Fruit fly (Drosophila melanogaster) whole organism, embryonic: ENCODE data around the gene Traf-like.
A peak's percentile ranks its signal among the peaks of the same experiment; 100 is the strongest.

Source experiments
- Atf-2 ChIP-seq: fragments of 200-800 bp; sonication (Bioruptor generic); optimal IDR thresholded peaks from 2 replicates; lab custom pipeline; 2016; ENCODE audit warnings: missing biosample characterization, missing genetic modification characterization
- B-H2 ChIP-seq: fragments of 200-800 bp; sonication (Bioruptor generic); optimal IDR thresholded peaks from 2 replicates; lab custom pipeline; 2018; ENCODE audit warnings: missing biosample characterization, mild to moderate bottlenecking, missing genetic modification characterization
- Bdp1 ChIP-seq: fragments of 200-800 bp; sonication (Bioruptor generic); optimal IDR thresholded peaks from 3 replicates; lab custom pipeline; 2016; ENCODE audit warnings: missing biosample characterization, missing genetic modification characterization
- CG1024 ChIP-seq: fragments of 200-800 bp; sonication (Bioruptor generic); IDR thresholded peaks from 2 replicates; pipeline ENCODE4 v1.3.6; 2022; ENCODE audit warnings: missing biosample characterization, missing genetic modification characterization
- CG10321 ChIP-seq: fragments of 200-800 bp; sonication (Bioruptor generic); IDR thresholded peaks from 2 replicates; pipeline ENCODE4 v1.3.6; 2022; ENCODE audit warnings: missing biosample characterization, missing genetic modification characterization
- CG10979 ChIP-seq: fragments of 200-800 bp; sonication (Bioruptor generic); optimal IDR thresholded peaks from 2 replicates; lab custom pipeline; 2018; ENCODE audit warnings: missing biosample characterization, mild to moderate bottlenecking, missing genetic modification characterization, moderate library complexity
- CG14667 ChIP-seq: fragments of 200-800 bp; sonication (Bioruptor generic); IDR thresholded peaks from 2 replicates; pipeline ENCODE4 v1.3.6; 2022; ENCODE audit warnings: missing biosample characterization, missing genetic modification characterization
- CG1529 ChIP-seq: fragments of 200-800 bp; sonication (Bioruptor generic); optimal IDR thresholded peaks from 3 replicates; lab custom pipeline; 2018; ENCODE audit warnings: missing biosample characterization, missing genetic modification characterization
- CG17359 ChIP-seq: fragments of 200-800 bp; sonication (Bioruptor generic); optimal IDR thresholded peaks from 3 replicates; lab custom pipeline; 2018; ENCODE audit warnings: missing biosample characterization, mild to moderate bottlenecking, missing genetic modification characterization, moderate library complexity
- CG34224 ChIP-seq: fragments of 200-800 bp; sonication (Bioruptor generic); IDR thresholded peaks from 3 replicates; pipeline ENCODE4 v1.3.6; 2022; ENCODE audit warnings: missing biosample characterization, missing genetic modification characterization; ENCODE audit not compliant: partially characterized antibody
- CG3726 ChIP-seq: fragments of 200-800 bp; sonication (Bioruptor generic); IDR thresholded peaks from 3 replicates; pipeline ENCODE4, ENCODE4 v1.3.6; 2022; ENCODE audit warnings: missing biosample characterization, missing genetic modification characterization
- CG3995 ChIP-seq: fragments of 200-800 bp; sonication (Bioruptor generic); optimal IDR thresholded peaks from 3 replicates; lab custom pipeline; 2016; ENCODE audit warnings: missing biosample characterization, missing genetic modification characterization
- CG7556 ChIP-seq: fragments of 200-800 bp; sonication (Bioruptor generic); optimal IDR thresholded peaks from 2 replicates; lab custom pipeline; 2017; ENCODE audit warnings: missing biosample characterization, mild to moderate bottlenecking, missing genetic modification characterization
- CG8281 ChIP-seq: fragments of 200-800 bp; sonication (Bioruptor generic); optimal IDR thresholded peaks from 2 replicates; lab custom pipeline; 2018; ENCODE audit warnings: missing biosample characterization, mild to moderate bottlenecking, missing genetic modification characterization, moderate library complexity
- CG8924 ChIP-seq: fragments of 200-800 bp; optimal IDR thresholded peaks from 3 replicates; lab custom pipeline; 2019; ENCODE audit warnings: missing biosample characterization, mild to moderate bottlenecking, missing genetic modification characterization, moderate library complexity
- CG9797 ChIP-seq: fragments of 200-800 bp; sonication (Bioruptor generic); optimal IDR thresholded peaks from 3 replicates; lab custom pipeline; 2018; ENCODE audit warnings: missing biosample characterization, mild to moderate bottlenecking, missing genetic modification characterization
- CG9876 ChIP-seq: fragments of 200-800 bp; sonication (Bioruptor generic); optimal IDR thresholded peaks from 2 replicates; lab custom pipeline; 2016; ENCODE audit warnings: missing biosample characterization, missing genetic modification characterization
- CG9932 ChIP-seq: fragments of 200-800 bp; sonication (Bioruptor generic); IDR thresholded peaks from 2 replicates; pipeline ENCODE4 v1.3.6; 2022; ENCODE audit warnings: missing biosample characterization, missing genetic modification characterization
- D19A ChIP-seq: fragments of 200-800 bp; optimal IDR thresholded peaks from 3 replicates; lab custom pipeline; 2019; ENCODE audit warnings: missing biosample characterization, mild to moderate bottlenecking, missing genetic modification characterization, moderate library complexity
- Dek ChIP-seq: fragments of 200-800 bp; sonication (Bioruptor generic); optimal IDR thresholded peaks from 3 replicates; lab custom pipeline; 2019; ENCODE audit warnings: missing biosample characterization, mild to moderate bottlenecking, missing genetic modification characterization, moderate library complexity
- ERR ChIP-seq: fragments of 200-800 bp; sonication (Bioruptor generic); optimal IDR thresholded peaks from 2 replicates; lab custom pipeline; 2016; ENCODE audit warnings: missing biosample characterization, missing genetic modification characterization
- GATAe ChIP-seq: fragments of 200-800 bp; sonication (Bioruptor generic); conservative IDR thresholded peaks from 2 replicates; pipeline ENCODE4 v1.3.6; 2022; ENCODE audit warnings: missing biosample characterization, missing genetic modification characterization
- Lhr ChIP-seq: fragments of 200-800 bp; sonication (Bioruptor generic); optimal IDR thresholded peaks from 3 replicates; lab custom pipeline; 2017; ENCODE audit warnings: mild to moderate bottlenecking, missing biosample characterization, missing genetic modification reagents, missing genetic modification characterization
- Max ChIP-seq: fragments of 200-800 bp; sonication (Bioruptor generic); optimal IDR thresholded peaks from 2 replicates; lab custom pipeline; 2016; ENCODE audit warnings: missing biosample characterization, mild to moderate bottlenecking, missing genetic modification characterization
- Myb ChIP-seq: fragments of 200-800 bp; sonication (Bioruptor generic); optimal IDR thresholded peaks from 2 replicates; lab custom pipeline; 2016; ENCODE audit warnings: missing biosample characterization, missing genetic modification characterization
- NC2α ChIP-seq: fragments of 200-800 bp; sonication (Bioruptor generic); optimal IDR thresholded peaks from 2 replicates; lab custom pipeline; 2016; ENCODE audit warnings: missing biosample characterization, missing genetic modification characterization
- NK7.1 ChIP-seq: fragments of 200-800 bp; sonication (Bioruptor generic); optimal IDR thresholded peaks from 3 replicates; lab custom pipeline; 2016; ENCODE audit warnings: missing biosample characterization, missing genetic modification characterization
- Ravus ChIP-seq: fragments of 200-800 bp; sonication (Bioruptor generic); IDR thresholded peaks from 2 replicates; pipeline ENCODE4 v1.3.6; 2022; ENCODE audit warnings: missing biosample characterization, missing genetic modification characterization
- Side ChIP-seq: fragments of 200-800 bp; sonication (Bioruptor generic); optimal IDR thresholded peaks from 2 replicates; lab custom pipeline; 2016; ENCODE audit warnings: missing biosample characterization, missing genetic modification characterization
- Spps ChIP-seq: fragments of 200-800 bp; sonication (Bioruptor generic); optimal IDR thresholded peaks from 2 replicates; lab custom pipeline; 2018; ENCODE audit warnings: missing biosample characterization, mild to moderate bottlenecking, missing genetic modification characterization
- Ssrp ChIP-seq: fragments of 200-800 bp; sonication (Bioruptor generic); optimal IDR thresholded peaks from 2 replicates; lab custom pipeline; 2018; ENCODE audit warnings: missing biosample characterization, mild to moderate bottlenecking, missing genetic modification characterization, moderate library complexity
- corto ChIP-seq: fragments of 200-800 bp; sonication (Bioruptor generic); optimal IDR thresholded peaks from 2 replicates; lab custom pipeline; 2016; ENCODE audit warnings: missing biosample characterization, mild to moderate bottlenecking, missing genetic modification characterization, moderate library complexity
- eyg ChIP-seq: fragments of 200-800 bp; sonication (Bioruptor generic); optimal IDR thresholded peaks from 3 replicates; lab custom pipeline; 2016; ENCODE audit warnings: missing biosample characterization, missing genetic modification characterization
- fd102C ChIP-seq: fragments of 200-800 bp; sonication (Bioruptor generic); optimal IDR thresholded peaks from 2 replicates; lab custom pipeline; 2018; ENCODE audit warnings: missing biosample characterization, mild to moderate bottlenecking, missing genetic modification characterization, moderate library complexity
- fd3F ChIP-seq: fragments of 200-800 bp; sonication (Bioruptor generic); optimal IDR thresholded peaks from 2 replicates; lab custom pipeline; 2018; ENCODE audit warnings: missing biosample characterization, mild to moderate bottlenecking, missing genetic modification characterization, moderate library complexity
- gcm2 ChIP-seq: fragments of 200-800 bp; sonication (Bioruptor generic); optimal IDR thresholded peaks from 2 replicates; lab custom pipeline; 2016; ENCODE audit warnings: missing biosample characterization, missing genetic modification characterization
- hkb ChIP-seq, 2 experiments: fragments of 200-800 bp in 1 of 2; fragments of >200 bp in 1 of 2; sonication (Bioruptor generic) in 1 of 2; IDR thresholded peaks in 1 of 2; optimal IDR thresholded peaks in 1 of 2; 2 replicates each; pipeline versions ENCODE4 v1.3.6 to Lab custom; 2017 to 2022; ENCODE audit warnings: missing biosample characterization in 1 of 2, missing genetic modification characterization in 1 of 2
- lilli ChIP-seq: fragments of 200-800 bp; sonication (Bioruptor generic); optimal IDR thresholded peaks from 3 replicates; lab custom pipeline; 2016; ENCODE audit warnings: missing biosample characterization, missing genetic modification characterization
- lmd ChIP-seq: fragments of 200-800 bp; sonication (Bioruptor generic); IDR thresholded peaks from 2 replicates; pipeline ENCODE4 v1.3.6; 2022; ENCODE audit warnings: missing biosample characterization, missing genetic modification characterization
- mam ChIP-seq: fragments of 200-800 bp; sonication (Bioruptor generic); optimal IDR thresholded peaks from 3 replicates; lab custom pipeline; 2016; ENCODE audit warnings: missing biosample characterization, missing genetic modification characterization
- mirr ChIP-seq: fragments of 200-800 bp; sonication (Bioruptor generic); optimal IDR thresholded peaks from 3 replicates; lab custom pipeline; 2018; ENCODE audit warnings: missing biosample characterization, mild to moderate bottlenecking, missing genetic modification characterization
- oc ChIP-seq: fragments of 200-800 bp; sonication (Bioruptor generic); optimal IDR thresholded peaks from 2 replicates; lab custom pipeline; 2018; ENCODE audit warnings: missing biosample characterization, mild to moderate bottlenecking, missing genetic modification characterization, moderate library complexity
- org-1 ChIP-seq: fragments of 200-800 bp; sonication (Bioruptor generic); optimal IDR thresholded peaks from 2 replicates; lab custom pipeline; 2017; ENCODE audit warnings: missing biosample characterization, missing genetic modification characterization
- p53 ChIP-seq: fragments of 200-800 bp; sonication (Bioruptor generic); optimal IDR thresholded peaks from 2 replicates; lab custom pipeline; 2016; ENCODE audit warnings: missing biosample characterization, missing genetic modification characterization
- schlank ChIP-seq: fragments of 200-800 bp; sonication (Bioruptor generic); optimal IDR thresholded peaks from 2 replicates; lab custom pipeline; 2018; ENCODE audit warnings: missing biosample characterization, mild to moderate bottlenecking, missing genetic modification characterization
- slbo ChIP-seq: fragments of 200-800 bp; sonication (Bioruptor generic); IDR thresholded peaks from 2 replicates; pipeline ENCODE4 v1.3.6; 2022; ENCODE audit warnings: missing biosample characterization, missing genetic modification characterization
- sob ChIP-seq: fragments of 200-800 bp; sonication (Bioruptor generic); IDR thresholded peaks from 2 replicates; pipeline ENCODE4 v1.3.6; 2022; ENCODE audit warnings: missing biosample characterization, missing genetic modification characterization
- toy ChIP-seq: fragments of 200-800 bp; sonication (Bioruptor generic); IDR thresholded peaks from 2 replicates; pipeline ENCODE4 v1.3.6; 2022; ENCODE audit warnings: missing biosample characterization, missing genetic modification characterization
- ttk ChIP-seq: fragments of 200-800 bp; sonication (Bioruptor generic); IDR thresholded peaks from 2 replicates; pipeline ENCODE4 v2.1.2; 2022; ENCODE audit warnings: missing biosample characterization, missing genetic modification characterization
- vnd ChIP-seq: fragments of 200-800 bp; sonication (Bioruptor generic); IDR thresholded peaks from 3 replicates; pipeline ENCODE4 v1.3.6; 2022; ENCODE audit warnings: missing biosample characterization, missing genetic modification characterization; ENCODE audit not compliant: partially characterized antibody

The Traf-like gene

DNA sequence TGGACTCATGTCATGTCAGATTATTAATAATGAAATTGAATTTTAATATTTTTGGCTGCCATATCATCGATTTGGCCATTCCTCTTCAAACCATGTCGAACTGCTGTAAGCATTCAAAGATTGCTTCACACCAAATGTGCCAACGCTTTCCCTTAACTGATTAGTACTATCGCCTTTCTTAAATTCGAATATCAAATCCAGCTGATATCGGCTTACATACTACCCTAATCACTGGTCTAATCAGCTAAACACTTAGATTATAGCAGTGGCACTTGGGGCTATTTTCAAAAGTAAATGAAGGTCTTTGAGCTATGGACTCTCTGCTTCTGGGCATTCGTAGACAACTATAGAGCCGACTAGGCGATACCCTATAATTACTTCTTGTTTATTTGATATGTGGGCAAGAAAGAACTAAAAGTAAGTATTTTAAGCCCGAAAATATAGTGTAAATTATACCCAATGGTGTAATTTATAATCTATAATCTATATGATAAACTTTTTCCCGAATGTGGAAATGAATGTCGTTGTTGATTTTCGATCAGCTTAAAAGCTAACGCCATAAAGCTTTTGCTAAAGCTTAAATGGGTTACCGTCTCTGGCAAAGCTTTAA, 10.9 kb upstream of the Traf-like start (continued):
- TF ChIP-seq NC2α (GFP tag; lab: Kevin White, UChicago), result no peak
- peak; percentile 42; the same call in 1 of the 2 replicates for TF ChIP-seq Ravus (GFP tag; lab: Robert Waterston, UW)
- TF ChIP-seq ERR (GFP tag; lab: Kevin White, UChicago), result peak; percentile 26
- peak; percentile 48 for TF ChIP-seq schlank (tag; lab: Kevin White, UChicago)
- no peak for TF ChIP-seq B-H2
- peak; percentile 44 for TF ChIP-seq corto
- peak; percentile 34; the same call in 1 of the 2 replicates for TF ChIP-seq CG1024 (GFP tag; lab: Robert Waterston, UW)
- TF ChIP-seq lmd, result peak; percentile 81
- TF ChIP-seq Max, result peak; percentile 77
- TF ChIP-seq mam (GFP tag; lab: Kevin White, UChicago), result peak; percentile 75
- peak; percentile 67 for TF ChIP-seq org-1
- peak; percentile 1 for TF ChIP-seq eyg
- TF ChIP-seq fd102C (GFP tag; lab: Kevin White, UChicago), result no peak
- no peak for TF ChIP-seq NK7.1
- no peak for TF ChIP-seq hkb (optimal IDR thresholded peaks at IDR 0.05; lab: Kevin White, UChicago)
- peak; percentile 90 for TF ChIP-seq hkb (GFP tag; IDR thresholded peaks at IDR 0.05; lab: Robert Waterston, UW)
- TF ChIP-seq mirr (GFP tag; lab: Kevin White, UChicago), result peak; percentile 98
- TF ChIP-seq sob (GFP tag; lab: Robert Waterston, UW), result peak; percentile 90
- TF ChIP-seq oc, result peak; percentile 74
- TF ChIP-seq CG9876, result no peak
- peak; percentile 83 for TF ChIP-seq CG8924
- peak; percentile 5 for TF ChIP-seq CG1529 (GFP tag; lab: Kevin White, UChicago)
- TF ChIP-seq GATAe (GFP tag; lab: Robert Waterston, UW), result peak; percentile 44
- peak; percentile 89 for TF ChIP-seq lilli (GFP tag; lab: Kevin White, UChicago)
- peak; percentile 47; the same call in 1 of the 2 replicates for TF ChIP-seq CG10321
- TF ChIP-seq Spps (tag; lab: Kevin White, UChicago), result no peak
- TF ChIP-seq CG17359 (tag; lab: Kevin White, UChicago), result peak; percentile 86
- peak; percentile 72 for TF ChIP-seq CG9932 (GFP tag; lab: Robert Waterston, UW)
- TF ChIP-seq fd3F (GFP tag; lab: Kevin White, UChicago), result peak; percentile 77
- peak; percentile 34 for TF ChIP-seq CG8281
- TF ChIP-seq slbo (GFP tag; lab: Robert Waterston, UW), result peak; percentile 85
- TF ChIP-seq CG3726, result 0 out of 3 replicates have a peak, but pooled peaks have one; percentile 15
- TF ChIP-seq CG9797 (GFP tag; lab: Kevin White, UChicago), result no peak
- peak; percentile 68 for TF ChIP-seq ttk (GFP tag; lab: Robert Waterston, UW)
- TF ChIP-seq CG34224 (GFP tag; lab: Robert Waterston, UW), result no peak
- TF ChIP-seq Bdp1 (GFP tag; lab: Kevin White, UChicago), result peak; percentile 18
- 0 out of 2 replicates have a peak, but pooled peaks have one; percentile 36 for TF ChIP-seq toy
- TF ChIP-seq Lhr (GFP tag; lab: Kevin White, UChicago), result peak; percentile 15
- peak; percentile 44 for TF ChIP-seq gcm2 (GFP tag; lab: Kevin White, UChicago)
- TF ChIP-seq CG10979 (tag; lab: Kevin White, UChicago), result peak; percentile 59
- TF ChIP-seq vnd (GFP tag; lab: Robert Waterston, UW), result no peak
- peak; percentile 24 for TF ChIP-seq Myb (GFP tag; lab: Kevin White, UChicago)
- peak; percentile 43 for TF ChIP-seq Side (GFP tag; lab: Kevin White, UChicago)
- TF ChIP-seq Atf-2 (GFP tag; lab: Kevin White, UChicago), result peak; percentile 16
- TF ChIP-seq CG14667 (GFP tag; lab: Robert Waterston, UW), result peak; percentile 60
- TF ChIP-seq Dek (tag; lab: Kevin White, UChicago), result peak; percentile 84
- peak; percentile 83 for TF ChIP-seq CG7556 (GFP tag; lab: Kevin White, UChicago)
- peak; percentile 54 for TF ChIP-seq Ssrp (tag; lab: Kevin White, UChicago)
- TF ChIP-seq CG3995 (GFP tag; lab: Kevin White, UChicago), result peak; percentile 7
- peak; percentile 90 for TF ChIP-seq D19A (tag; lab: Kevin White, UChicago)
- no peak for TF ChIP-seq p53 (GFP tag; lab: Kevin White, UChicago)
